Fruit fly (Drosophila melanogaster) whole organism, wandering third instar larva: Measurements from ENCODE around the gene Serinc.
A peak's percentile ranks its signal among the peaks of the same experiment; 100 is the strongest.

Experiments used
- Abd-B ChIP-seq: fragments of >200 bp; optimal IDR thresholded peaks from 2 replicates; lab custom pipeline; 2017; ENCODE audit warnings: missing biosample characterization, missing genetic modification characterization
- CG32264 ChIP-seq: fragments of 200-800 bp; sonication (Bioruptor generic); optimal IDR thresholded peaks from 2 replicates; lab custom pipeline; 2016; ENCODE audit warnings: missing biosample characterization, missing genetic modification characterization
- CG9705 ChIP-seq: fragments of 200-800 bp; sonication (Bioruptor generic); optimal IDR thresholded peaks from 2 replicates; lab custom pipeline; 2018; ENCODE audit warnings: missing biosample characterization, mild to moderate bottlenecking, missing genetic modification characterization
- CrebA ChIP-seq: fragments of 200-800 bp; sonication (Bioruptor generic); optimal IDR thresholded peaks from 2 replicates; lab custom pipeline; 2016; ENCODE audit warnings: missing biosample characterization, mild to moderate bottlenecking, missing genetic modification characterization, borderline replicate concordance
- Dfd ChIP-seq: fragments of >200 bp; optimal IDR thresholded peaks from 2 replicates; lab custom pipeline; 2017; ENCODE audit warnings: missing biosample characterization, missing genetic modification characterization
- Dif ChIP-seq: fragments of 200-275, 200-300 bp; sonication (Bioruptor generic); optimal IDR thresholded peaks from 2 replicates; lab custom pipeline; 2018; ENCODE audit warnings: missing biosample characterization, missing genetic modification characterization; ENCODE audit not compliant: partially characterized antibody
- GATAd ChIP-seq: sonication (Bioruptor generic); optimal IDR thresholded peaks from 2 replicates; lab custom pipeline; 2016; ENCODE audit warnings: missing biosample characterization, missing genetic modification characterization
- HLH106 ChIP-seq: fragments of 200-800 bp; optimal IDR thresholded peaks from 3 replicates; lab custom pipeline; 2019; ENCODE audit warnings: missing biosample characterization, mild to moderate bottlenecking, missing genetic modification characterization, moderate library complexity
- Hr78 ChIP-seq: fragments of >200 bp; optimal IDR thresholded peaks from 2 replicates; lab custom pipeline; 2017; ENCODE audit warnings: missing biosample characterization, missing genetic modification characterization
- Hr83 ChIP-seq: fragments of 200-300 bp; sonication (Bioruptor generic); optimal IDR thresholded peaks from 2 replicates; lab custom pipeline; 2016; ENCODE audit warnings: missing biosample characterization, mild to moderate bottlenecking, missing genetic modification characterization, moderate library complexity; ENCODE audit not compliant: poor library complexity, severe bottlenecking
- Jra ChIP-seq: sonication (Bioruptor generic); optimal IDR thresholded peaks from 2 replicates; lab custom pipeline; 2016; ENCODE audit warnings: missing biosample characterization, missing genetic modification characterization
- Mio ChIP-seq: sonication (Bioruptor generic); optimal IDR thresholded peaks from 2 replicates; lab custom pipeline; 2016; ENCODE audit warnings: missing biosample characterization, missing genetic modification characterization
- Myc ChIP-seq: fragments of >200 bp; optimal IDR thresholded peaks from 2 replicates; lab custom pipeline; 2017
- N ChIP-seq: fragments of >200 bp; optimal IDR thresholded peaks from 2 replicates; lab custom pipeline; 2018; ENCODE audit warnings: missing biosample characterization, missing external identifiers, missing genetic modification characterization
- Rel ChIP-seq, 2 experiments: fragments of 200-800 bp; sonication (Bioruptor generic) in 1 of 2; optimal IDR thresholded peaks; 2 replicates in 1 of 2; 3 replicates in 1 of 2; lab custom pipeline; 2016 to 2019; ENCODE audit warnings: mild to moderate bottlenecking in 2 of 2, missing biosample characterization in 2 of 2, missing genetic modification characterization in 2 of 2, moderate library complexity in 1 of 2
- Sp1 ChIP-seq: fragments of 200-800 bp; sonication (Bioruptor generic); optimal IDR thresholded peaks from 3 replicates; lab custom pipeline; 2019; ENCODE audit warnings: missing biosample characterization, mild to moderate bottlenecking, missing genetic modification characterization, moderate library complexity
- Vsx2 ChIP-seq: fragments of 200-300, 225-300 bp; sonication (Bioruptor generic); optimal IDR thresholded peaks from 2 replicates; lab custom pipeline; 2018; ENCODE audit warnings: missing biosample characterization, missing genetic modification characterization; ENCODE audit not compliant: partially characterized antibody
- br ChIP-seq: fragments of 200-800 bp; sonication (Bioruptor generic); optimal IDR thresholded peaks from 2 replicates; lab custom pipeline; 2016; ENCODE audit warnings: missing biosample characterization, missing genetic modification characterization
- brk ChIP-seq: fragments of 200-800 bp; sonication (Bioruptor generic); optimal IDR thresholded peaks from 2 replicates; lab custom pipeline; 2016; ENCODE audit warnings: missing biosample characterization, mild to moderate bottlenecking, missing genetic modification characterization
- dl ChIP-seq, 2 experiments: fragments of 175-275, 200-275 bp in 1 of 2; fragments of 200-275 bp in 1 of 2; sonication (Bioruptor generic); optimal IDR thresholded peaks; lab custom pipeline; 2018; ENCODE audit warnings: mild to moderate bottlenecking in 2 of 2, missing biosample characterization in 2 of 2, missing genetic modification characterization in 2 of 2, moderate library complexity in 2 of 2; ENCODE audit not compliant: partially characterized antibody in 2 of 2, insufficient read depth in 1 of 2
- dsf ChIP-seq: sonication (Bioruptor generic); optimal IDR thresholded peaks from 2 replicates; lab custom pipeline; 2016; ENCODE audit warnings: missing biosample characterization, missing genetic modification characterization, borderline replicate concordance
- ey ChIP-seq: fragments of 200-800 bp; sonication (Bioruptor generic); optimal IDR thresholded peaks from 2 replicates; lab custom pipeline; 2016; ENCODE audit warnings: missing biosample characterization, missing genetic modification characterization
- foxo ChIP-seq, 2 experiments: fragments of 200-800 bp; sonication (Bioruptor generic); optimal IDR thresholded peaks; 2 replicates in 1 of 2; 3 replicates in 1 of 2; lab custom pipeline; 2016 to 2017; ENCODE audit warnings: missing biosample characterization in 2 of 2, missing genetic modification characterization in 2 of 2
- fru ChIP-seq: fragments of 200-800 bp; sonication (Bioruptor generic); optimal IDR thresholded peaks from 3 replicates; lab custom pipeline; 2016; ENCODE audit warnings: missing biosample characterization, mild to moderate bottlenecking, missing genetic modification characterization
- h ChIP-seq: fragments of 200-800 bp; sonication (Bioruptor generic); optimal IDR thresholded peaks from 3 replicates; lab custom pipeline; 2016; ENCODE audit warnings: missing biosample characterization, mild to moderate bottlenecking, missing genetic modification characterization
- jim ChIP-seq: fragments of 175-275, 200-325 bp; sonication (Bioruptor generic); optimal IDR thresholded peaks from 2 replicates; lab custom pipeline; 2016; ENCODE audit warnings: missing biosample characterization, mild to moderate bottlenecking, missing genetic modification characterization
- pan ChIP-seq: fragments of >200 bp; optimal IDR thresholded peaks from 2 replicates; lab custom pipeline; 2017
- psq ChIP-seq: fragments of 200-800 bp; sonication (Bioruptor generic); optimal IDR thresholded peaks from 3 replicates; lab custom pipeline; 2017; ENCODE audit warnings: missing biosample characterization, mild to moderate bottlenecking, missing genetic modification characterization, moderate library complexity
- rgr ChIP-seq: fragments of 200-800 bp; sonication (Bioruptor generic); optimal IDR thresholded peaks from 3 replicates; lab custom pipeline; 2016; ENCODE audit warnings: missing biosample characterization, mild to moderate bottlenecking, missing genetic modification characterization
- sage ChIP-seq: fragments of 200-800 bp; sonication (Bioruptor generic); optimal IDR thresholded peaks from 2 replicates; lab custom pipeline; 2016; ENCODE audit warnings: missing biosample characterization, mild to moderate bottlenecking, missing genetic modification characterization
- sv ChIP-seq: fragments of 200-800 bp; sonication (Bioruptor generic); optimal IDR thresholded peaks from 3 replicates; lab custom pipeline; 2016; ENCODE audit warnings: missing biosample characterization, missing genetic modification characterization
- tai ChIP-seq: sonication (Bioruptor generic); optimal IDR thresholded peaks from 2 replicates; lab custom pipeline; 2016; ENCODE audit warnings: missing biosample characterization, missing genetic modification characterization
- usp ChIP-seq: fragments of >200 bp; optimal IDR thresholded peaks from 2 replicates; lab custom pipeline; 2017; ENCODE audit warnings: missing biosample characterization, missing genetic modification characterization
- woc ChIP-seq: sonication (Bioruptor generic); optimal IDR thresholded peaks from 2 replicates; lab custom pipeline; 2016; ENCODE audit warnings: missing biosample characterization, mild to moderate bottlenecking, missing genetic modification characterization

Serinc gene

DNA sequence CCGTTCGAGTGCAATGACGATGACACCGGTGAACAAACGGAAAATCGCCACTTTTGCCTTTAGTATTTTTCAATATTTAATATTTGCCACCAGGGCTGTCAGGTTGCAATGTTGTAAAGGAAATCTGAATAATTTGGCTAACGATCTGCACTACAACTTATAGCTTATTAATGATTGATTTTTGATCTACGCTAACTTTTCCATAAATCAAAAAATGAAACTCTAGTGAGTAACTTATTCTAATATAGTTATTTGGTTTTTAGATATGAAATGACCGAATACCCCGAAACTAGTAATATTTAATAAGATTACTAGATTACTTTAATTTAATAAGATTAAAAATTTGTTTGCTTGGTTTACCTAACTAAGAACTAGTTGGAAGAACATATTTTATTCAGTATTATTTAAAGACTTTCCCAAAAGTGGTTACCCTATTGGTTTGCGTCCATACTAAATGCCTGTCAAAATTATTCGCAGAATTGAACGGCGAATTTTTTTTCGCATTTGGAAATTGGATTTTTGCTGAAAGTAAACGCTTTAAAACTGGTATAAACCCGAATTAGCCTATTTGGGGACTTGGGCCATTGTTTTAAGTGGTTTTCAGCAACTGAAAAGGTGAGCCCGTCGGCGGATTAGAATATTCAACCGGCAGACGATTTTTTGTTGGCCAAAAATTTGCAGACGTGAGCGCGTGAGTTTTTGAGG, 26.5 kb upstream of the Serinc start, which contains the start of the genes Agpat3 and RAF2:
Gene Agpat3 (minus strand): TSS at position 78 of the 705 bp plus-strand sequence.
Gene RAF2 (plus strand): TSS at position 448 of the 705 bp plus-strand sequence.
- TF ChIP-seq Dfd (GFP tag; lab: Kevin White, UChicago): no peak
- TF ChIP-seq dl (GFP tag; optimal IDR thresholded peaks at IDR 0.05; lab: Kevin White, UChicago; ENCODE audit: insufficient read depth in 1 of 2, partially characterized antibody in 2 of 2): no peak
- no peak for TF ChIP-seq usp (GFP tag; lab: Kevin White, UChicago)
- TF ChIP-seq CrebA: no peak
- TF ChIP-seq tai (GFP tag; lab: Kevin White, UChicago): no peak
- TF ChIP-seq Hr83 (GFP tag; lab: Kevin White, UChicago): peak; percentile 55
- TF ChIP-seq Mio (GFP tag; lab: Kevin White, UChicago): no peak
- no peak for TF ChIP-seq rgr (GFP tag; lab: Kevin White, UChicago)
- TF ChIP-seq foxo (GFP tag; optimal IDR thresholded peaks at IDR 0.05; lab: Kevin White, UChicago): peak in 1 of 2 experiments; percentile 46
- no peak for TF ChIP-seq pan (lab: Kevin White, UChicago)
- peak; percentile 8 for TF ChIP-seq Sp1 (GFP tag; lab: Kevin White, UChicago)
- peak; percentile 68 for TF ChIP-seq HLH106 (tag; lab: Kevin White, UChicago)
- no peak for TF ChIP-seq h (GFP tag; lab: Kevin White, UChicago)
- TF ChIP-seq sv (GFP tag; lab: Kevin White, UChicago): no peak
- TF ChIP-seq Myc: no peak
- peak; percentile 67 for TF ChIP-seq jim (GFP tag; lab: Kevin White, UChicago)
- TF ChIP-seq CG32264: no peak
- TF ChIP-seq Hr78: no peak
- TF ChIP-seq ey: peak; percentile 26
- TF ChIP-seq dsf: no peak
- TF ChIP-seq woc (GFP tag; lab: Kevin White, UChicago): peak; percentile 3
- TF ChIP-seq brk (GFP tag; lab: Kevin White, UChicago): no peak
- TF ChIP-seq N: no peak
- peak; percentile 10 for TF ChIP-seq psq (GFP tag; lab: Kevin White, UChicago)
- TF ChIP-seq Jra (GFP tag; lab: Kevin White, UChicago): no peak
- TF ChIP-seq Abd-B (GFP tag; lab: Kevin White, UChicago): no peak
- TF ChIP-seq Dif (GFP tag; lab: Kevin White, UChicago): no peak

DNA sequence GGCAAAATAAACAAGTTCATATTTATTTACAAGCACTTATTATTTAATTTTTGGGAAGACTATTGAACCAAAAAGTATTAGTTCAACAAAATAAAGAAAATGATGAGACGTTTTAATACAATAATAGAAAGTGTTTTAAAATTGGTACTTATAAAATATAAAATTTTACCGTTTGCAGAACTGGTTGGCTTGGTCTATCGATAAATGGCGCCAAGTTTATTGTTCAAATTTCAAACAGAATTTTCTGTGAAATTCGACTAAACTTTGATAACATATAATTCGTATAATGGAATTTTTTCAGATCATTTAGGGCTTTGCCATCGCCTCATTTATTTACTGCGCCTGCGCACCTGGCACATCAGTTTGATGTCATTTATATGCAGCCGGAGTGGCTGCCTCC, 21.7 kb upstream of the Serinc start:
- TF ChIP-seq CG32264: no peak

DNA sequence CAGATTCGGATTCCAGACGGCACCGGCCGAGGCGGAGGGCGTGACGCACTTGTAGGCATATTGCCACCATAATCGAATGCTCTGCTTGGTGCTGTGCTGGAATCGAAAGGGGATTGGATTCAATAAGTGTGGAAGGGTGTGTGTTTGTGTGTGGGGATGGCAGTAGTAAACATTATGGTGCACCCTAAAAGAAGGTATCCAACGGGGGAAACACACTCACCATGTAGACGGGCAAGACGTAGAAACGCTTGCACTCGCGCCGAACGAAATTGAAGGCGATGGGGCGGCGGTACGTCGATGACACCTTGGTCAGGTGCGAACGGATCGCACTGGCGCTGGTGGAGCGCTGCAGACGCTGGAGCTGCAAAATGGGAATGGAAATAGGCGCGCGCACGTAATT, 21.3 kb upstream of the Serinc start:
- TF ChIP-seq HLH106 (tag; lab: Kevin White, UChicago): no peak
- no peak for TF ChIP-seq Rel (GFP tag; optimal IDR thresholded peaks at IDR 0.05; lab: Kevin White, UChicago)
- peak; percentile 77 for TF ChIP-seq Rel (tag; optimal IDR thresholded peaks at IDR 0.05; lab: Kevin White, UChicago)
- TF ChIP-seq, all 38 proteins: peak for 1

DNA sequence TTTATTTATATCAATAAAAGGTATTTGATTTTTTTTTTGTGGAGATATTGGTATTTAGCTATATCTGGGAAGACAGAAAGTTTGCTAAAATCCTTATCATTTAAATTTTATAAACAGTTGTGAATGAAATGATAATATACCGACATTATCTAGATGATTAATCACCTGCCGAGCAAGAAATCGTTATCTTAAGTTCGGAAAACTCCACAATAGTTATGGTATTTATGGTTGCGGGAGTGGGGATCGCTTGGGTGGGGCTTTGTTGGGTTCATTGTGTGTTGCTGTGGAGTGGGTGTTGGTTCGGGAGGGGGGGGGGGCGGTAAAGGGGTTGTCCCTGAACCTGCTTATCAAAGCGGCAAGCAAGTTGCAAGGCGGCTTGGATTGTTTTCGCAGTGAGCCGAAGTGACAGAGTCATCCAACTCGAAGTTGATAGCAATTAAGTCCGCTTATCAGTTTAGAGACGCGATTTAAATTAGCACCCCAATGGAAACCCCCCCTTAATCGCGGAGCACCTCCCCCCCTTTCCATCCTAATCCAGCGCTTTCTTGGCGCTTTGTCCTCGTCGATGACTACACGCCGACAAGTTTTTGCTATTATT, 20.2 kb upstream of the Serinc start:
- TF ChIP-seq Rel (GFP tag; optimal IDR thresholded peaks at IDR 0.05; lab: Kevin White, UChicago) (no peak), Rel (tag; optimal IDR thresholded peaks at IDR 0.05; lab: Kevin White, UChicago) (peak; percentile 87), sage (GFP tag; lab: Kevin White, UChicago) (no peak), Hr83 (GFP tag; lab: Kevin White, UChicago) (no peak), br (no peak)

DNA sequence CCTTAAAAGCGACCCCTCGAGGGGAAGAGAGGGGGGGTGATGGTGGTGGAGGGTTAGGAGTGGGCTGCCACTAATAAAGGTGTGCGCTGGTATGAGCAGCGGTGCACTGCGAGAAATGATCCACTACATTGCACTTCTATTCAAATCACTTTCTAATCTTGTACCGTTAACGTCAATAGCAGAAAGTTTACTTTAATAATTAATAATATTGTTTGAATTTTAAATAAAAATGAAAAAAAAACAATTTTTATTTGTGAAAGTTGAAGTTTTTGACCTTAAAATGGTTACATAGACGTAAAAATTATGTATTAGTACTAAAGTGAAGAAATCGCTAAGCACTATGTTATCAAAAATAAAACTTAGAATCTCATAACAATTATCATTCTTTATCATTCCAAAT, 19.6 kb upstream of the Serinc start:
- TF ChIP-seq GATAd (GFP tag; lab: Kevin White, UChicago) (no peak), h (GFP tag; lab: Kevin White, UChicago) (no peak), HLH106 (tag; lab: Kevin White, UChicago) (no peak), fru (GFP tag; lab: Kevin White, UChicago) (no peak), Myc (no peak), sv (GFP tag; lab: Kevin White, UChicago) (no peak), pan (lab: Kevin White, UChicago) (no peak), foxo (GFP tag; optimal IDR thresholded peaks at IDR 0.05; lab: Kevin White, UChicago) (no peak), Vsx2 (GFP tag; lab: Kevin White, UChicago) (no peak), dsf (no peak), CG9705 (GFP tag; lab: Kevin White, UChicago) (no peak), Hr78 (no peak), Jra (GFP tag; lab: Kevin White, UChicago) (no peak)
